Worm (Caenorhabditis elegans): Measurements from ENCODE around the gene R04D3.4.

The R04D3.4 gene

ce11 chrX:13337000-13337399, 48.4 kb upstream of the R04D3.4 start (continued):
- peak; percentile 70 for TF ChIP-seq rnt-1 (tag; optimal IDR thresholded peaks at IDR 0.05)
- TF ChIP-seq elt-3 (tag; optimal IDR thresholded peaks at IDR 0.05), result no peak
- no peak for TF ChIP-seq fkh-4 (tag; optimal IDR thresholded peaks at IDR 0.05; ENCODE audit: borderline replicate concordance)
- TF ChIP-seq fkh-10 (GFP tag; optimal IDR thresholded peaks at IDR 0.05), result no peak
- TF ChIP-seq irx-1 (tag; optimal IDR thresholded peaks at IDR 0.05), result no peak
- peak; percentile 47 for TF ChIP-seq tbx-2 (tag; optimal IDR thresholded peaks at IDR 0.05)
- no peak for TF ChIP-seq sptf-1 (tag; optimal IDR thresholded peaks at IDR 0.05)
- no peak for TF ChIP-seq ces-1 (GFP tag; optimal IDR thresholded peaks at IDR 0.05)
- TF ChIP-seq skn-1 (tag; optimal IDR thresholded peaks at IDR 0.05), result no peak
- TF ChIP-seq mep-1 (tag; optimal IDR thresholded peaks at IDR 0.05), result no peak
- TF ChIP-seq ztf-4 (tag; optimal IDR thresholded peaks at IDR 0.05), result no peak
- TF ChIP-seq ztf-11 (tag; optimal IDR thresholded peaks at IDR 0.05), result no peak
- no peak for TF ChIP-seq unc-30 (tag; optimal IDR thresholded peaks at IDR 0.05)
- TF ChIP-seq xbp-1 (tag; optimal IDR thresholded peaks at IDR 0.05), result no peak
- no peak for TF ChIP-seq lin-15B (tag; optimal IDR thresholded peaks at IDR 0.05)
- TF ChIP-seq pag-3 (tag; optimal IDR thresholded peaks at IDR 0.05; ENCODE audit: borderline replicate concordance, insufficient read depth), result no peak
- TF ChIP-seq hlh-4 (tag; optimal IDR thresholded peaks at IDR 0.05), result no peak
- TF ChIP-seq C04F5.9 (tag; optimal IDR thresholded peaks at IDR 0.05), result no peak
- no peak for TF ChIP-seq mef-2 (tag; optimal IDR thresholded peaks at IDR 0.05)
- TF ChIP-seq jun-1 (tag; optimal IDR thresholded peaks at IDR 0.05), result no peak
- no peak for TF ChIP-seq ceh-8 (GFP tag; optimal IDR thresholded peaks at IDR 0.05)
- TF ChIP-seq ets-5 (GFP tag; IDR thresholded peaks at IDR 0.05), result no peak
- no peak for TF ChIP-seq ceh-63 (GFP tag; optimal IDR thresholded peaks at IDR 0.05)
- no peak for TF ChIP-seq sox-4 (tag; optimal IDR thresholded peaks at IDR 0.05)
- no peak for TF ChIP-seq lir-3 (tag; optimal IDR thresholded peaks at IDR 0.05; ENCODE audit: poor library complexity)
- no peak for TF ChIP-seq nhr-85 (tag)
- TF ChIP-seq Y116A8C.19 (tag; optimal IDR thresholded peaks at IDR 0.05; ENCODE audit: borderline replicate concordance), result no peak
- no peak for TF ChIP-seq ceh-88 (GFP tag; IDR thresholded peaks at IDR 0.05)
- no peak for TF ChIP-seq isw-1 (GFP tag; IDR thresholded peaks at IDR 0.05)
- TF ChIP-seq unc-98 (GFP tag; IDR thresholded peaks at IDR 0.05), result no peak
- TF ChIP-seq lin-35 (GFP tag; optimal IDR thresholded peaks at IDR 0.05), result no peak
- TF ChIP-seq hpl-2 (GFP tag; optimal IDR thresholded peaks at IDR 0.05), result no peak
- no peak for TF ChIP-seq pqm-1 (tag; optimal IDR thresholded peaks at IDR 0.05)
- peak; percentile 84 for TF ChIP-seq nhr-71 (tag; optimal IDR thresholded peaks at IDR 0.05)
- no peak for TF ChIP-seq dpl-1 (GFP tag; optimal IDR thresholded peaks at IDR 0.05)
- peak in 1 of 3 experiments; percentile 27 for TF ChIP-seq ceh-82 (tag; optimal IDR thresholded peaks at IDR 0.05)
- no peak for TF ChIP-seq swsn-7 (tag; optimal IDR thresholded peaks at IDR 0.05)
- peak; percentile 54 for TF ChIP-seq nhr-19 (GFP tag; conservative IDR thresholded peaks at IDR 0.05)
- no peak for TF ChIP-seq F16B12.6 (tag; optimal IDR thresholded peaks at IDR 0.05)
- peak in 1 of 2 experiments; percentile 50 for TF ChIP-seq lsy-2 (tag; optimal IDR thresholded peaks at IDR 0.05)
- TF ChIP-seq lin-14 (GFP tag; optimal IDR thresholded peaks at IDR 0.05), result peak; percentile 85
- no peak for TF ChIP-seq elt-2 (tag; optimal IDR thresholded peaks at IDR 0.05)
- peak in 1 of 2 experiments; percentile 70 for TF ChIP-seq mdl-1 (tag; optimal IDR thresholded peaks at IDR 0.05)
- TF ChIP-seq lin-39 (tag; optimal IDR thresholded peaks at IDR 0.05), result no peak
- no peak for TF ChIP-seq grh-1 (GFP tag; IDR thresholded peaks at IDR 0.05)
- no peak for TF ChIP-seq alr-1 (tag; optimal IDR thresholded peaks at IDR 0.05; ENCODE audit: borderline replicate concordance)
- TF ChIP-seq nhr-237 (tag; optimal IDR thresholded peaks at IDR 0.05), result no peak

Measured in whole organism, L1 larva.